Worm (Caenorhabditis elegans): ENCODE results near the gene prx-13.

Gene prx-13

DNA sequence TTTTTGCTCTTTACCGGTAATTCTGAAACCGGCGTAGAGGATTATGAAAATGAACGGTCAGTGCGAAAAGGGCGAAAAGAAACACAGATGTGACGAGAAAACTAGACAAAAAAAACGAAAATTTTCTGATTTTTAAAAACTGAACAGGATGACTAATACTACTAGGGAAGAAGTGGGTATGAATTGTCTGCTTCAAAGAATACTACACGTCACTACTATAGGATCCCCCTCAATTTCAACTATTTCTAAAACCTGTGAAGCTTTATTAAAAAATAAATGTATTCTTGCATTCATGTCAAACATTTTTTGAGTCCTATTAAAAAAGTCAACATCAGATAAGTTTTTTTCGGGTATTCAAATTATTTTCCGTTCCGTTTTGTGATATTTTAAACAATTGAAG, 27.7 kb downstream of the prx-13 start:
- no peak for TF ChIP-seq unc-3 (GFP tag; conservative IDR thresholded peaks at IDR 0.05)
- no peak for TF ChIP-seq unc-3 (tag; optimal IDR thresholded peaks at IDR 0.05)

DNA sequence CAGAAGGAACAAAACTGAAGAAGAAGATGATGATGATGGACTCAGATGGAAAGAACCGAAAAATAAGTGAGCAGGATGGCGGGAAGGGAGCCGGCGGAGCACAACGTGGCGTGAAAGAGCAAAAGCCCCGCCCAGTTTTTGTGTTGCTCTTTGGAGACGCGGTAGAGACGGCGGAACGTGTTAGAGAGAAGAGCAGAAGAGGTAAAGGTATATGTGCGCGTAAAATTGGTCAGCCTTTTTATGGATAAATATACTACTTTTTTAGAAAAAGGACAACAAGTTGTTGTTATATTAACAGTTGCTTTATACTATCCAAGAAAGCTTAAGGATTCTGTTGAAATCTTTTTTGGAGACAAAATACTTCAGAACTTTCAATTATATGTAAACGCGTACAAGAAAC, 34.8 kb downstream of the prx-13 start, which contains the start of gene E04F6.10:
TSS of gene E04F6.10 (minus strand) at position 101 of the 400 bp plus-strand sequence.
- TF ChIP-seq hlh-13 (GFP tag; optimal IDR thresholded peaks at IDR 0.05) (no peak), ref-2 (tag; optimal IDR thresholded peaks at IDR 0.05) (no peak), ahr-1 (tag; optimal IDR thresholded peaks at IDR 0.05) (no peak), odd-2 (tag; optimal IDR thresholded peaks at IDR 0.05) (no peak), fkh-10 (GFP tag; optimal IDR thresholded peaks at IDR 0.05) (no peak), zip-5 (tag; optimal IDR thresholded peaks at IDR 0.05) (no peak), syd-9 (tag; optimal IDR thresholded peaks at IDR 0.05) (no peak), hlh-6 (tag; optimal IDR thresholded peaks at IDR 0.05) (no peak), elt-2 (tag; optimal IDR thresholded peaks at IDR 0.05) (no peak), C08G9.2 (tag; optimal IDR thresholded peaks at IDR 0.05) (no peak), ceh-2 (tag; optimal IDR thresholded peaks at IDR 0.05) (no peak), tbx-7 (tag; optimal IDR thresholded peaks at IDR 0.05) (no peak), ceh-22 (tag; optimal IDR thresholded peaks at IDR 0.05) (no peak), lin-11 (tag; optimal IDR thresholded peaks at IDR 0.05) (no peak), K02D7.2 (tag; optimal IDR thresholded peaks at IDR 0.05) (no peak)

DNA sequence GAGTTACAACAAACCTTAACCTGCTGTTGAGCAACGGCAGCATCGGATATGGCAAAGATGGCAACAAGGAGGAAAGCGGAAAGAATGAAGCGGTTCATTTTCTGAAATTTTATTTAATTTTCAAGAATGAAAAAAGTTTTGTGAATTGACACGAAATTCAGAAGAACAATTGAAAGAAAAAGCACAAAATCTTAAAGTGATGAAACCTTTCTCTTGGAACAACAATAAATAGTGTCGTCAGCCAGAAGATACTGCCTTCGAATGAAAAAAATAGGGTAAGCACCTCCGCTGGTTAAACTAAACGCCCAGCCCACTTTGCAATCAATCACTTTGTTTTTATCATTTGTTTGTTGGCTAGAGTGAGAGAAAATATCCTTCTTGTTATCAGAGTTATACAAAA, 39.8 kb downstream of the prx-13 start, which contains the start of gene E04F6.9:
TSS of gene E04F6.9 (minus strand) at position 101 of the 400 bp plus-strand sequence.
- no peak for TF ChIP-seq zip-5 (tag; optimal IDR thresholded peaks at IDR 0.05)

DNA sequence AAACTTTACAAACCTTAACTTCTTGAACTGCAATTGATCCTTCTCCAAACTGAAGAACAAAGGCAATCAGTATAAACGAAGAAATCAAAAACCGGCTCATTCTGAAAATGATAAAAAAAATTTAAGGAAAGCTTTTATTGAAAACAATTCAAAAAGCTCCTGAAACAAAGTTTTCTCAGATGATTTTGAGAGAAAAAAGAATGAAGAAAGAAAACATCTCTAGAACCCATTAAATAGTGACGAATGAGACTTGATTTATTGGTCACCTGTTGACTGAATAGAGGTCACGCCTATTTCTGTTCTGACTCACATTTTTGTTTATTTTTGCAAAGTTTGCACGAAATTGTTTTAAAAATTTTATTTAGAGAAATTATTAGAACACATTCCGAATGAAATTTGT, 40.5 kb downstream of the prx-13 start, which contains the start of gene E04F6.8:
TSS of gene E04F6.8 (minus strand) at position 101 of the 400 bp plus-strand sequence.
- no peak for TF ChIP-seq sox-2 (GFP tag; IDR thresholded peaks at IDR 0.05)
- TF ChIP-seq hlh-6 (tag; optimal IDR thresholded peaks at IDR 0.05): no peak
- no peak for TF ChIP-seq pax-1 (tag; optimal IDR thresholded peaks at IDR 0.05)
- TF ChIP-seq K09A11.1 (tag; optimal IDR thresholded peaks at IDR 0.05; ENCODE audit: insufficient read depth): no peak
- no peak for TF ChIP-seq pag-3 (tag; optimal IDR thresholded peaks at IDR 0.05; ENCODE audit: borderline replicate concordance)
- TF ChIP-seq odd-2 (tag; optimal IDR thresholded peaks at IDR 0.05): no peak
- TF ChIP-seq C08G9.2 (tag; optimal IDR thresholded peaks at IDR 0.05): no peak
- no peak for TF ChIP-seq hlh-15 (tag; optimal IDR thresholded peaks at IDR 0.05)
- no peak for TF ChIP-seq fkh-6 (tag; optimal IDR thresholded peaks at IDR 0.05)
- TF ChIP-seq mec-3 (tag; optimal IDR thresholded peaks at IDR 0.05; ENCODE audit: borderline replicate concordance): no peak
- no peak for TF ChIP-seq ceh-24 (tag; optimal IDR thresholded peaks at IDR 0.05)
- TF ChIP-seq pros-1 (tag; optimal IDR thresholded peaks at IDR 0.05): no peak
- TF ChIP-seq dmd-4 (tag; optimal IDR thresholded peaks at IDR 0.05; ENCODE audit: borderline replicate concordance): no peak
- no peak for TF ChIP-seq elt-4 (tag; optimal IDR thresholded peaks at IDR 0.05)
- TF ChIP-seq pqm-1 (tag; optimal IDR thresholded peaks at IDR 0.05): no peak
- TF ChIP-seq unc-42 (tag; optimal IDR thresholded peaks at IDR 0.05): no peak
- no peak for TF ChIP-seq lim-6 (tag; optimal IDR thresholded peaks at IDR 0.05)
- TF ChIP-seq nhr-232 (tag; optimal IDR thresholded peaks at IDR 0.05): no peak
- no peak for TF ChIP-seq gmeb-2 (tag; optimal IDR thresholded peaks at IDR 0.05)
- no peak for TF ChIP-seq ztf-16 (tag; optimal IDR thresholded peaks at IDR 0.05)

DNA sequence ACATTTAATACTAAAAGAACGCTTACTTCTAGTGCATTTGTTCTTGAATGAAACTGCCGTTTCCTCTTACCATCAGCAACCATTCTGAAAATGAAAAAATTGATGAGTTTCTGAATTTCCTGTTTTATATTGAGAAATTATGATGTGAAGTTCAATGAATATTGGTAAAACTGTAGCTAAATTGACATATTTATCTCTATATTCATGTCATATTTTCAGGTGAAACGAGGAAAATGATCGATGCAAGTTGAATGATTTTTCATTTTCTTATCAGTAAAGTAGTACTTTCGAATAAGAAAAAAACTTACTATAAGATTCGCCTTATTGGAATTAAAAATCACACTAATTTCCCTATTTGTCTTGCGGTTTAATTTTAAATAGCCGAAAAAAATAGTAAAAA, 41.6 kb downstream of the prx-13 start, which contains the start of gene E04F6.15:
TSS of gene E04F6.15 (minus strand) at position 101 of the 400 bp plus-strand sequence.
- TF ChIP-seq tbx-7 (tag; optimal IDR thresholded peaks at IDR 0.05): no peak
- TF ChIP-seq ceh-18 (tag; optimal IDR thresholded peaks at IDR 0.05): no peak
- no peak for TF ChIP-seq ceh-34 (tag; optimal IDR thresholded peaks at IDR 0.05)
- TF ChIP-seq che-1 (tag; optimal IDR thresholded peaks at IDR 0.05): no peak
- no peak for TF ChIP-seq dve-1 (tag; optimal IDR thresholded peaks at IDR 0.05)
- no peak for TF ChIP-seq ceh-6 (GFP tag; optimal IDR thresholded peaks at IDR 0.05)
- no peak for TF ChIP-seq unc-3 (GFP tag; conservative IDR thresholded peaks at IDR 0.05)
- TF ChIP-seq unc-3 (tag; optimal IDR thresholded peaks at IDR 0.05): no peak
- no peak for TF ChIP-seq K09A11.1 (tag; optimal IDR thresholded peaks at IDR 0.05; ENCODE audit: insufficient read depth)
- TF ChIP-seq Y22D7AL.16 (tag; optimal IDR thresholded peaks at IDR 0.05): no peak
